Worm (Caenorhabditis elegans) whole organism, early embryonic: Measurements from ENCODE around the gene yju-2.

ENCODE experiments used
- B0310.2 ChIP-seq: sonication (generic microtip); optimal IDR thresholded peaks from 2 replicates; lab custom pipeline; 2016; ENCODE audit warnings: mild to moderate bottlenecking, missing genetic modification characterization, missing compliant biosample characterization
- ama-1 ChIP-seq: fragments of 150-350 bp; optimal IDR thresholded peaks from 2 replicates; lab custom pipeline; 2014
- ceh-13 ChIP-seq: fragments of 200-800 bp; sonication (Bioruptor generic); optimal IDR thresholded peaks from 2 replicates; lab custom pipeline; 2018; ENCODE audit warnings: mild to moderate bottlenecking, missing genetic modification characterization, missing compliant biosample characterization
- flt-1 ChIP-seq: fragments of 200-800 bp; sonication (Bioruptor generic); IDR thresholded peaks from 2 replicates; pipeline ENCODE4 v1.3.6; 2022; ENCODE audit warnings: missing genetic modification characterization, missing compliant biosample characterization
- hmbx-1 ChIP-seq: sonication (generic microtip); optimal IDR thresholded peaks from 2 replicates; lab custom pipeline; 2016; ENCODE audit warnings: mild to moderate bottlenecking, missing genetic modification characterization, missing compliant biosample characterization
- sea-1 ChIP-seq: fragments of 200-800 bp; sonication (Bioruptor generic); conservative IDR thresholded peaks from 2 replicates; pipeline ENCODE4 v1.3.6; 2022; ENCODE audit warnings: missing genetic modification characterization, missing compliant biosample characterization
- tra-4 ChIP-seq: sonication (generic microtip); optimal IDR thresholded peaks from 2 replicates; lab custom pipeline; 2017; ENCODE audit warnings: missing genetic modification characterization, missing compliant biosample characterization

DNA sequence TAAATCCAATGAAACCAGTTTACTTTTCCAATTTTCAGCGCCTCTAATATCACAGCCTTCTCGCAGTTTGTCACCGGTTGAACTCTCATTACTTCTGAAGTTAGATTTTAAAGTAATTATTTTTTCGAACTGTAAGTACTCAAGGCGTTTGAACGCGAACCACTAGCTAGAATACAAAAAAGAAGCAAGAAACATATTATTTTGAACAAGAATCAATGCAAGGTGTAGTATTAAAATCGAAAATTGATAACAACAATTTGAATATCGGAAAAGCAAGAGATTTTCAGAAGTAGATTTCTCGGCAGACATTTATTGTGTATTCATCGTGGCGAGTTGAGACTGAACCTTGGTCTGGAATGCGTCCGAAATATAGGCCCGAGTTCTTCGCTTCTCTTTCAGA is 13.8 kb downstream of the yju-2 start, which contains the start of gene exos-9:
- TF ChIP-seq flt-1 (no peak), hmbx-1 (tag; lab: Kevin White, UChicago) (no peak), ama-1 (lab: Kevin White, UChicago) (no peak), ceh-13 (GFP tag; lab: Kevin White, UChicago) (no peak), B0310.2 (tag; lab: Kevin White, UChicago) (no peak), tra-4 (no peak), sea-1 (GFP tag; lab: Robert Waterston, UW) (no peak)
